Worm (Caenorhabditis elegans): ENCODE data around the gene npr-9.

The npr-9 gene

ce11 chrX:11368845-11369244, 39.3 kb downstream of the npr-9 start:
- TF ChIP-seq nhr-41 (GFP tag; IDR thresholded peaks at IDR 0.05) (no peak), ctbp-1 (GFP tag; IDR thresholded peaks at IDR 0.05) (no peak), mep-1 (tag; optimal IDR thresholded peaks at IDR 0.05) (no peak), sdz-12 (GFP tag; optimal IDR thresholded peaks at IDR 0.05) (no peak), ceh-82 (tag; optimal IDR thresholded peaks at IDR 0.05) (no peak), F10B5.3 (tag; optimal IDR thresholded peaks at IDR 0.05) (no peak), spr-1 (tag; optimal IDR thresholded peaks at IDR 0.05) (no peak), snpc-1.2 (GFP tag; IDR thresholded peaks at IDR 0.05) (no peak), D1046.2 (GFP tag; IDR thresholded peaks at IDR 0.05) (no peak), daf-12 (tag; optimal IDR thresholded peaks at IDR 0.05) (no peak), hmg-1.1 (GFP tag; IDR thresholded peaks at IDR 0.05) (0 out of 2 replicates have a peak, but pooled peaks have one; percentile 13), daf-16 (GFP tag; optimal IDR thresholded peaks at IDR 0.05) (peak in 1 of 2 experiments; percentile 87), daf-16 (tag; optimal IDR thresholded peaks at IDR 0.05) (no peak), Y5F2A.4 (GFP tag; optimal IDR thresholded peaks at IDR 0.05) (no peak), F26F4.8 (GFP tag; conservative IDR thresholded peaks at IDR 0.05) (no peak), egl-43 (GFP tag; IDR thresholded peaks at IDR 0.05) (no peak), arid-1 (GFP tag; conservative IDR thresholded peaks at IDR 0.05) (no peak), madf-5 (GFP tag; IDR thresholded peaks at IDR 0.05) (no peak)

- no peak for TF ChIP-seq mxl-2 (GFP tag; conservative IDR thresholded peaks at IDR 0.05)
- peak; percentile 63; the same call in 1 of the 2 replicates for TF ChIP-seq dmd-6 (GFP tag; IDR thresholded peaks at IDR 0.05)
- no peak for TF ChIP-seq F10B5.3 (tag; optimal IDR thresholded peaks at IDR 0.05)
Measured at ce11 chrX:11370090-11370489, 40.6 kb downstream of the npr-9 start.

ce11 chrX:11375509-11375908, 46.0 kb downstream of the npr-9 start, which contains the start of gene F42E11.3:
TSS of gene F42E11.3 (minus strand) at chrX:11375609.
- TF ChIP-seq unc-130 (GFP tag; optimal IDR thresholded peaks at IDR 0.05) (no peak), hif-1 (tag; optimal IDR thresholded peaks at IDR 0.05) (no peak), ctbp-1 (GFP tag; IDR thresholded peaks at IDR 0.05) (no peak), D1046.2 (GFP tag; IDR thresholded peaks at IDR 0.05) (no peak), jun-1 (tag; optimal IDR thresholded peaks at IDR 0.05) (no peak), dmd-9 (GFP tag; IDR thresholded peaks at IDR 0.05) (no peak), F10B5.3 (tag; optimal IDR thresholded peaks at IDR 0.05) (no peak), spr-1 (tag; optimal IDR thresholded peaks at IDR 0.05) (no peak), ZK546.5 (tag; optimal IDR thresholded peaks at IDR 0.05) (no peak), lin-1 (GFP tag; IDR thresholded peaks at IDR 0.05) (no peak), dve-1 (tag; optimal IDR thresholded peaks at IDR 0.05; ENCODE audit: insufficient read depth) (no peak), aha-1 (tag) (no peak), lim-7 (GFP tag; IDR thresholded peaks at IDR 0.05) (no peak), ztf-11 (tag; optimal IDR thresholded peaks at IDR 0.05) (no peak)

ce11 chrX:11377370-11377769, 47.8 kb downstream of the npr-9 start, which contains the start of gene tni-1:
TSS of gene tni-1 (minus strand) at chrX:11377470.
- peak in 1 of 2 experiments; percentile 19 for TF ChIP-seq unc-62 (GFP tag; optimal IDR thresholded peaks at IDR 0.05 in 1 of 2)
- no peak for TF ChIP-seq unc-62 (tag; optimal IDR thresholded peaks at IDR 0.05)
- no peak for TF ChIP-seq Y5F2A.4 (GFP tag; optimal IDR thresholded peaks at IDR 0.05)

ce11 chrX:11379135-11379781, 49.7 kb downstream of the npr-9 start:
- TF ChIP-seq F26F4.8 (GFP tag; conservative IDR thresholded peaks at IDR 0.05) (no peak), ceh-32 (tag; optimal IDR thresholded peaks at IDR 0.05; ENCODE audit: poor library complexity) (no peak), ces-1 (GFP tag; optimal IDR thresholded peaks at IDR 0.05) (peak; percentile 4), Y105C5A.15 (GFP tag; IDR thresholded peaks at IDR 0.05) (no peak), nhr-25 (tag; optimal IDR thresholded peaks at IDR 0.05; ENCODE audit: borderline replicate concordance, insufficient read depth) (no peak), arid-1 (GFP tag; conservative IDR thresholded peaks at IDR 0.05) (no peak), daf-16 (GFP tag; optimal IDR thresholded peaks at IDR 0.05) (peak in 1 of 2 experiments; percentile 68), daf-16 (tag; optimal IDR thresholded peaks at IDR 0.05) (no peak), lin-38 (GFP tag; IDR thresholded peaks at IDR 0.05) (no peak), hif-1 (tag; optimal IDR thresholded peaks at IDR 0.05) (no peak), dmd-9 (GFP tag; IDR thresholded peaks at IDR 0.05) (no peak), F49E8.2 (tag; optimal IDR thresholded peaks at IDR 0.05; ENCODE audit: borderline replicate concordance) (no peak), madf-5 (GFP tag; IDR thresholded peaks at IDR 0.05) (no peak), lim-7 (GFP tag; IDR thresholded peaks at IDR 0.05) (0 out of 2 replicates have a peak, but pooled peaks have one; percentile 29), pqm-1 (tag; optimal IDR thresholded peaks at IDR 0.05) (no peak), set-16 (GFP tag; IDR thresholded peaks at IDR 0.05) (peak; percentile 18; the same call in 1 of the 2 replicates), snpc-1.2 (GFP tag; IDR thresholded peaks at IDR 0.05) (no peak), ctbp-1 (GFP tag; IDR thresholded peaks at IDR 0.05) (peak; percentile 37; the same call in 1 of the 2 replicates), ZK546.5 (tag; optimal IDR thresholded peaks at IDR 0.05) (no peak), nhr-6 (tag; optimal IDR thresholded peaks at IDR 0.05) (no peak)
